Worm (Caenorhabditis elegans) whole organism, L1 larva: ENCODE data around the gene cdo-1.

Experiments used
- ces-1 ChIP-seq: fragments of 150-350 bp; optimal IDR thresholded peaks from 2 replicates; lab custom pipeline; 2014; ENCODE audit warnings: missing biosample characterization, missing genetic modification reagents, missing genetic modification characterization
- pqm-1 ChIP-seq: sonication (generic microtip); optimal IDR thresholded peaks from 3 replicates; lab custom pipeline; 2017; ENCODE audit warnings: missing biosample characterization, missing genetic modification characterization

ce11 chrX:851421-851820 is 12.0 kb downstream of the cdo-1 start, which contains the start of gene igcm-1:
- no peak for TF ChIP-seq pqm-1
- no peak for TF ChIP-seq ces-1
